Fruit fly (Drosophila melanogaster) Kc167 (cell line): ENCODE results near the gene CG18788.

ENCODE experiments used
- Myc ChIP-seq: fragments of >200 bp; optimal IDR thresholded peaks from 2 replicates; lab custom pipeline; 2017; ENCODE audit warnings: missing external identifiers
- Sin3A ChIP-seq: fragments of >200 bp; optimal IDR thresholded peaks from 2 replicates; lab custom pipeline; 2018; ENCODE audit warnings: missing external identifiers
- h ChIP-seq: fragments of >200 bp; optimal IDR thresholded peaks from 3 replicates; lab custom pipeline; 2018; ENCODE audit warnings: missing external identifiers
- insv ChIP-seq: fragments of >200 bp; optimal IDR thresholded peaks from 3 replicates; lab custom pipeline; 2018; ENCODE audit warnings: missing external identifiers
- psq ChIP-seq: fragments of >200 bp; optimal IDR thresholded peaks from 2 replicates; lab custom pipeline; 2017; ENCODE audit warnings: missing external identifiers
- ttk ChIP-seq: sonication (Bioruptor generic); optimal IDR thresholded peaks from 2 replicates; lab custom pipeline; 2017; ENCODE audit warnings: missing external identifiers

DNA sequence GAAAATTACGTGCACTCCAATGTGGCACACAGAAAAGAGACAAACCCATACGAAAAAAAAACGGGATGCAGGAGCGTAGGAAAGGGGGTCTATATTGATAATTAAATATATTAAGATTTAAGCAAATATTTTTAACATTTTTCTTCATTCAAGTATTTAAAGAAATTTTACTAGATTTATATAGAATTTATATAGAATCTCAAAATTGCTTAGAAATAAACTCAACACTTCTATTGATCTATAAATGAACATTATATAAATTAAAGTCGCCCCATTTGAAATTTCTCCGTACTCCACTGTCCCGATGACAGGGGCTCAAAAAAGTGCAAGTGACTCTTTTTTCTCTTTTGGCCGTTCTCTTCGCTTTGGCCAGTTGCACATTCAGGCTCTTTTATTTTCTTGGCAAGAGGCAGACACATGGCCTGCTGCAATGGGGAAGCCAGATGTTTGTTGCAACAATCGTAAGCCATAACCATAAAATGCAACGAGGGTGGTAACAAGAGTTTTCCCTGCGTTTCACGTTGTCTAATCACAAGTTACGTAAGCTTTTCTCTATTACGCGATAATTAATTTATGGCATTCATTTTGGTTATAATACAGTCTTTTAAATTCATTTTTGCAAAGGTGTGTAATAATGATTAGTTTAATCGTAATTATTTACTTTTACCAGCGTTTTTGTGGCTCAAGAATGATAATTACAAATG is 31.8 kb downstream of the CG18788 start:
- no peak for TF ChIP-seq Sin3A (lab: Kevin White, UChicago)
- no peak for TF ChIP-seq insv
- no peak for TF ChIP-seq psq (lab: Kevin White, UChicago)
- TF ChIP-seq Myc, result no peak
- TF ChIP-seq h (lab: Kevin White, UChicago), result no peak
- no peak for TF ChIP-seq ttk (lab: Kevin White, UChicago)
